Worm (Caenorhabditis elegans): Measurements from ENCODE around the gene C04C3.6.
A peak's percentile ranks its signal among the peaks of the same experiment; 100 is the strongest.

DNA sequence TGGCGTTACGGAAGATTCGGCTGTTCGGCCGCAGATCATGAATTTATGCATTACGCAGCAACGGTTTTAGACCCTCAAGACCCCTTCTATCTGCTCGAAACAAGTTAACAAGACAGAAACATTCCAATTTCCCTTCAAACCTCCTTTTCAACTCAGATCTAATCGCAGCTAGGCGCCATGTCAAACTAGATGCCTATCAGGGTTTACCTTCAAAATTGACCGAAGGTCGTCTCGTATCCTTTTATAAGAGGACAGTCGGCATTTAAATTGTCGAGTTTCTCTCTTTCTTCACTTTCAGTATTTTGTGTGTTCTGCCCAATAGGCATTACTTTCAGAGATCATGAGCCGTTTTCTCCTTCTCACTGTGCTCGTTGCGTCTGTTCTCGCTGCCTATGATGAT is 15.6 kb upstream of the C04C3.6 start, which contains the start of gene grd-13:
- no peak for TF ChIP-seq duxl-1 (tag; optimal IDR thresholded peaks at IDR 0.05; ENCODE audit: poor library complexity)
- TF ChIP-seq unc-62 (GFP tag; optimal IDR thresholded peaks at IDR 0.05 in 1 of 2): peak in 1 of 2 experiments; percentile 32
- no peak for TF ChIP-seq unc-62 (tag; optimal IDR thresholded peaks at IDR 0.05)
- TF ChIP-seq nhr-42 (GFP tag; IDR thresholded peaks at IDR 0.05): no peak
- no peak for TF ChIP-seq unc-39 (tag; optimal IDR thresholded peaks at IDR 0.05)
- TF ChIP-seq nhr-28 (tag; optimal IDR thresholded peaks at IDR 0.05): no peak
- TF ChIP-seq ama-1 (optimal IDR thresholded peaks at IDR 0.05): no peak
- TF ChIP-seq egl-27 (tag; optimal IDR thresholded peaks at IDR 0.05): no peak
- TF ChIP-seq nhr-237 (tag; optimal IDR thresholded peaks at IDR 0.05): no peak
- no peak for TF ChIP-seq R02D3.7 (tag; optimal IDR thresholded peaks at IDR 0.05)

Data from whole organism, L4 larva.